Fruit fly (Drosophila melanogaster): ENCODE measurements around the gene Vha26.

Gene Vha26

DNA sequence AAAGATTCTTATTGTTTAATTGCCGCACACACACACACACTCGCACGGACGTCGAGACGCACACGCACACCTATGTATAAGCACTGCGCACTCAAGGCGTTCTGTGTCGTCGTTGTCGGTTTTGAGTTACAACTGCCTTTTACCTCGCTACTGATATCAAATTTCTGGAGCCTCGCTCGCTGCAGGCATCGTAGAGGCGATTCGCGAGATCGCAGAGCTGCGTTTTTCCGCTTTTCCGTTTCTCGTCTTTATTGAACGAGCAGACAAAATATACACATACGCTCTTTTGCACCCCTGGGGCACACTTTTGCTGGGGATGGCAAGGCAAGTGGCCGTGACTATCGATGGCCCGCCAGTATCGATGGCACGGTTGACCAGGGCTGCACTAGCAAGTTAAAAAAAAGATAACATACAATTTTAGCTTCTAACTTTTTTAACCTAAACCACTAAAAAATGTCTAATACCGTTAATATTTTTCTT is 44.1 kb upstream of the Vha26 start, which contains the start of gene CG2519 (continued):
- TF ChIP-seq trem (tag; optimal IDR thresholded peaks at IDR 0.05) (peak; percentile 55), CG8359 (GFP tag; optimal IDR thresholded peaks at IDR 0.05; ENCODE audit: borderline replicate concordance) (no peak), lola (GFP tag; optimal IDR thresholded peaks at IDR 0.05) (peak in 1 of 3 experiments; percentile 9), gfzf (GFP tag; optimal IDR thresholded peaks at IDR 0.05) (peak; percentile 42), CG18599 (GFP tag; optimal IDR thresholded peaks at IDR 0.05) (no peak), vfl (GFP tag; optimal IDR thresholded peaks at IDR 0.05) (peak; percentile 60), dm (GFP tag; optimal IDR thresholded peaks at IDR 0.05) (peak; percentile 51), CG14860 (GFP tag; IDR thresholded peaks at IDR 0.05; ENCODE audit: partially characterized antibody) (peak; percentile 87), CG12219 (GFP tag; optimal IDR thresholded peaks at IDR 0.05) (no peak), CG10267 (tag; optimal IDR thresholded peaks at IDR 0.05) (peak; percentile 57), repo (GFP tag; optimal IDR thresholded peaks at IDR 0.05) (no peak), NFAT (GFP tag; IDR thresholded peaks at IDR 0.05) (peak; percentile 82), mam (GFP tag; optimal IDR thresholded peaks at IDR 0.05) (peak; percentile 73), twi (tag; optimal IDR thresholded peaks at IDR 0.05) (no peak), sima (GFP tag; optimal IDR thresholded peaks at IDR 0.05) (no peak), klu (GFP tag; IDR thresholded peaks at IDR 0.05) (no peak), B-H2 (GFP tag; optimal IDR thresholded peaks at IDR 0.05) (peak; percentile 47), CG7271 (tag; optimal IDR thresholded peaks at IDR 0.05) (no peak), CG1603 (tag; optimal IDR thresholded peaks at IDR 0.05) (no peak), ATbp (GFP tag; optimal IDR thresholded peaks at IDR 0.05) (no peak), Nf-YB (GFP tag; optimal IDR thresholded peaks at IDR 0.05) (no peak), peb (GFP tag; IDR thresholded peaks at IDR 0.05) (no peak), CG9797 (GFP tag; optimal IDR thresholded peaks at IDR 0.05) (peak; percentile 37), gro (GFP tag; optimal IDR thresholded peaks at IDR 0.05) (peak; percentile 80), yki (optimal IDR thresholded peaks at IDR 0.05) (no peak), CG2875 (GFP tag; optimal IDR thresholded peaks at IDR 0.05) (no peak), fru (optimal IDR thresholded peaks at IDR 0.05) (no peak), zfh1 (GFP tag; IDR thresholded peaks at IDR 0.05) (peak; percentile 66), CG1024 (GFP tag; IDR thresholded peaks at IDR 0.05) (no peak; the same call in 1 of the 2 replicates), CG14441 (GFP tag; IDR thresholded peaks at IDR 0.05) (no peak; the same call in 1 of the 2 replicates), luna (GFP tag; optimal IDR thresholded peaks at IDR 0.05) (peak; percentile 43), ab (GFP tag; optimal IDR thresholded peaks at IDR 0.05) (no peak), Oli (tag; optimal IDR thresholded peaks at IDR 0.05) (no peak), cas (GFP tag; IDR thresholded peaks at IDR 0.05) (peak; percentile 33; the same call in 1 of the 2 replicates), CG12744 (GFP tag; optimal IDR thresholded peaks at IDR 0.05) (no peak), Vsx1 (GFP tag; optimal IDR thresholded peaks at IDR 0.05) (no peak), Bgb (GFP tag; IDR thresholded peaks at IDR 0.05; ENCODE audit: partially characterized antibody) (peak; percentile 96), CG30431 (GFP tag; optimal IDR thresholded peaks at IDR 0.05) (no peak), Jarid2 (GFP tag; optimal IDR thresholded peaks at IDR 0.05) (no peak), abd-A (tag; optimal IDR thresholded peaks at IDR 0.05) (no peak), bsh (GFP tag; optimal IDR thresholded peaks at IDR 0.05) (no peak), lmd (GFP tag; IDR thresholded peaks at IDR 0.05) (no peak), Optix (GFP tag; IDR thresholded peaks at IDR 0.05) (0 out of 3 replicates have a peak, but pooled peaks have one; percentile 40), Hsf (GFP tag; optimal IDR thresholded peaks at IDR 0.05) (peak; percentile 63), ind (GFP tag; optimal IDR thresholded peaks at IDR 0.05) (peak; percentile 55), unc-4 (GFP tag; IDR thresholded peaks at IDR 0.05; ENCODE audit: partially characterized antibody) (peak; percentile 91), CG4707 (GFP tag; optimal IDR thresholded peaks at IDR 0.05) (no peak), E2f2 (GFP tag; IDR thresholded peaks at IDR 0.05) (peak; percentile 61), CG1233 (GFP tag; optimal IDR thresholded peaks at IDR 0.05) (no peak), kah (GFP tag; optimal IDR thresholded peaks at IDR 0.05) (peak; percentile 56), CG7745 (tag; optimal IDR thresholded peaks at IDR 0.05) (no peak)

Measured in whole organism, embryonic.